Worm (Caenorhabditis elegans): ENCODE measurements around the gene Y17D7B.4.
A peak's percentile ranks its signal among the peaks of the same experiment; 100 is the strongest.
"Not testable (repeated sequence)": the region's sequence is repeated elsewhere in the genome, so short reads cannot be mapped to it uniquely, and the experiment has no call there.

Gene Y17D7B.4

DNA sequence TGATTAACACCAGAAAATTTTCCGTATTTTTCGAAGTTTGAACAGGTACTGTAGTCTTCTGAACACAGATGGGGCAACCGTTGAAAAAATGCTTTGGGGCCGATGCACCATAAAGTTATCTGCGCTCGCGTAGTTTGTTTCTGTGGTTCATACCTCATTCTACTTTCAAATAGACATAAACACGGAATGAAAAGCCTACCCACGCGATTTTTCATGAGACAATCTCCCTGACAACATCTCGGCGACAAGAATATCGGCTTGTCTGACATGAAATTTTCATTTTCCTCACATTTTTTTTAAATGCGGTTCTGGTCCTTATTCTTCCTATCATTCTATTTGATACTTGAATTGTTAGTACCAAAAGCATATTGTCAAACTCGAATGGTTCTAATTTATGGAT is 3.7 kb downstream of the Y17D7B.4 start, which contains the start of gene clec-257:
TSS of gene clec-257 (plus strand) at position 301 of the 400 bp plus-strand sequence.
- TF ChIP-seq nhr-76 (tag; optimal IDR thresholded peaks at IDR 0.05), result no peak
- TF ChIP-seq dve-1 (tag; optimal IDR thresholded peaks at IDR 0.05; ENCODE audit: insufficient read depth), result no peak
- no peak for TF ChIP-seq cey-2 (tag; optimal IDR thresholded peaks at IDR 0.05; ENCODE audit: borderline replicate concordance, insufficient read depth)
- TF ChIP-seq gei-8 (GFP tag; optimal IDR thresholded peaks at IDR 0.05), result no peak
- TF ChIP-seq nhr-42 (GFP tag; IDR thresholded peaks at IDR 0.05), result no peak
- TF ChIP-seq Y48G9A.11 (GFP tag; IDR thresholded peaks at IDR 0.05), result no peak
- TF ChIP-seq T20F7.1 (GFP tag; optimal IDR thresholded peaks at IDR 0.05), result no peak
- TF ChIP-seq hlh-11 (tag; optimal IDR thresholded peaks at IDR 0.05), result no peak
- no peak for TF ChIP-seq T26A8.4 (GFP tag; IDR thresholded peaks at IDR 0.05)
- no peak for TF ChIP-seq nhr-41 (GFP tag; IDR thresholded peaks at IDR 0.05)
- no peak for TF ChIP-seq lin-13 (GFP tag; optimal IDR thresholded peaks at IDR 0.05)
- no peak for TF ChIP-seq egl-43 (GFP tag; IDR thresholded peaks at IDR 0.05)
- TF ChIP-seq ceh-44 (GFP tag; IDR thresholded peaks at IDR 0.05), result no peak
- TF ChIP-seq unc-130 (GFP tag; optimal IDR thresholded peaks at IDR 0.05), result no peak
- no peak for TF ChIP-seq lsy-2 (tag; optimal IDR thresholded peaks at IDR 0.05)
- no peak for TF ChIP-seq nhr-28 (tag; optimal IDR thresholded peaks at IDR 0.05)

DNA sequence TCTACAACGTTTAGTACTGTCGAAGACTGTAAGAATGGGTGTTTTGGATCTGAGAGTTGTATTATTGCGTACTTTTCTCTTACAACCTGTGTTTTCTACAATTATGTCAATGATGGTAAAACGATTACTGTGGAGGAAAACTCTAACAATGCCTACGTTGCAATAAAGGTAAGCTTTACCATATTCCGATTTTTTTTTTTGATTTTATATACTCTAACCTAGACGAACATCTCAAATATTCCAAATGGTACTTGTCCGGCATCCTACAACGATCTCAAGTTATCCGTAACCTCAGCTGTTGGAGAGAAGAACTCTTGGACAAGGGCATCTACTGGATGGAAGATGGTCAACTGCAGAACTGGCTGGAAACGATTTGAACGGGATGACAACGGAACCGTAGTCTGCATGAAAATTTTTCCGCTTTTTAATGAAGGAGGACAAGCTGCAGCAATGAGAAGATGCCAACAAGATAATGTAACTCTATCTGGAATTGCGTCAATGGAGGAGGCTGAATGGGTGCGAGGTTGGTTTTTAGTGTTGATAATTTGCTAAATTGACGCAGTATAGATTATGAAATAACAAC is 4.6 kb downstream of the Y17D7B.4 start:
- no peak for TF ChIP-seq zip-11 (GFP tag; IDR thresholded peaks at IDR 0.05)
- TF ChIP-seq unc-62 (GFP tag; optimal IDR thresholded peaks at IDR 0.05 in 1 of 2), result peak in 1 of 2 experiments; percentile 90
- no peak for TF ChIP-seq unc-62 (tag; optimal IDR thresholded peaks at IDR 0.05)
- peak; percentile 91 for TF ChIP-seq aha-1 (tag)

ce11 chrV:18771390-18771789 is 5.1 kb downstream of the Y17D7B.4 start, which contains the start of gene clec-256:
clec-256 (plus strand) TSS chrV:18771690.
- TF ChIP-seq nhr-11 (tag; optimal IDR thresholded peaks at IDR 0.05), result no peak

ce11 chrV:18770623-18771022 is 5.9 kb downstream of the Y17D7B.4 start, which contains the start of gene clec-255:
clec-255 (minus strand) TSS chrV:18770723.
- TF ChIP-seq aha-1 (tag), result peak; percentile 3
- no peak for TF ChIP-seq dpl-1 (GFP tag; optimal IDR thresholded peaks at IDR 0.05)

DNA sequence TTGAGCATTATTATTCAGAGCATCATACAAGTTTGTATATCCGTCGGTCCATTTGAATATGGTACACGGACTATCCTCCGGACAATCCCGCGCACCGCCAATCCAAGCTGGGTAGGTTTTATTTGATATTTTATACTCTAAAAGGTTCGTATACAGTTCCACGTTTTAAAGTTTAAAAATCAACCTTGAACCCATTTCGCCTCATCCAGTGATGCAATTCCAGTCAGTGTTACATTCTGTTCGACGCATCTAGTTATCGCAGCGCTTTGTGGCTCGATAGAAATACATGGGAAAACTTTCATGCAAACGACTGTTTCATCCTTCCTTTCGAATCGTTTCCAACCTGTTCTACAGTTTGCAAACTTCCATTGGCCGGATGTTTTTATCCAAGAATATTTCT is 6.6 kb downstream of the Y17D7B.4 start:
- peak in 1 of 2 experiments; percentile 93 for TF ChIP-seq unc-62 (GFP tag; optimal IDR thresholded peaks at IDR 0.05 in 1 of 2)
- TF ChIP-seq unc-62 (tag; optimal IDR thresholded peaks at IDR 0.05), result no peak
- TF ChIP-seq ceh-28 (tag; optimal IDR thresholded peaks at IDR 0.05), result no peak
- TF ChIP-seq hif-1 (tag; optimal IDR thresholded peaks at IDR 0.05), result no peak
- TF ChIP-seq nhr-48 (tag; optimal IDR thresholded peaks at IDR 0.05), result no peak
- TF ChIP-seq lir-3 (tag; optimal IDR thresholded peaks at IDR 0.05), result no peak
- no peak for TF ChIP-seq nhr-28 (tag; optimal IDR thresholded peaks at IDR 0.05)

DNA sequence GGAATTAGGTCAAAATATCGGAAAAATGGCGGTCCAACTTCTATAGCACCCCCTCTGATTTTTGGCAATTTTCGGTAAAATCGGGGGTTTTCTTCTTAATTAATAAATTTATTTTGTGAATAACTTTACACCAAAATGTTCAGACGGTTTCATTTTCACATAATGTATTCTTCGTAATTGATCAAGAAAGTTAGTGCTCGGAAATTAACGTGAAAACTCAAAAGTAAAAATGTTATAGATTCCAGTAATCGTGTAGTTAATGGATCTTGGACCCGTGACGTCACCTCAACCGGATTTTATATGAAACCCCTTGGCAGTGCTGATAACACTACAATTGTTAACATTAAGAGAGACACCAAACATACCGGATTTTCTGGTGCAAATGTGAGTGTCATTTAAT is 14.4 kb downstream of the Y17D7B.4 start, which contains the start of gene F11D11.22:
TSS of gene F11D11.22 (plus strand) at position 301 of the 400 bp plus-strand sequence.
- not testable (repeated sequence) for TF ChIP-seq F26F4.8 (GFP tag; conservative IDR thresholded peaks at IDR 0.05); nhr-28 (tag; optimal IDR thresholded peaks at IDR 0.05); cey-2 (tag; optimal IDR thresholded peaks at IDR 0.05; ENCODE audit: borderline replicate concordance, insufficient read depth)

ce11 chrV:18761078-18761477 is 15.4 kb downstream of the Y17D7B.4 start, which contains the start of gene F11D11.4:
F11D11.4 (plus strand) TSS chrV:18761378.
- TF ChIP-seq R02D3.7 (tag; optimal IDR thresholded peaks at IDR 0.05), result no peak
- no peak for TF ChIP-seq nhr-11 (tag; optimal IDR thresholded peaks at IDR 0.05)
- TF ChIP-seq snpc-1.2 (GFP tag; IDR thresholded peaks at IDR 0.05), result no peak
- TF ChIP-seq unc-62 (GFP tag; optimal IDR thresholded peaks at IDR 0.05 in 1 of 2), result no peak
- TF ChIP-seq unc-62 (tag; optimal IDR thresholded peaks at IDR 0.05), result no peak
- TF ChIP-seq ces-1 (GFP tag; optimal IDR thresholded peaks at IDR 0.05), result no peak
- TF ChIP-seq mxl-2 (GFP tag; conservative IDR thresholded peaks at IDR 0.05), result no peak
- no peak for TF ChIP-seq snpc-4 (tag; optimal IDR thresholded peaks at IDR 0.05)
- no peak for TF ChIP-seq zip-11 (GFP tag; IDR thresholded peaks at IDR 0.05)
- no peak for TF ChIP-seq ztf-7 (tag; optimal IDR thresholded peaks at IDR 0.05)
- no peak for TF ChIP-seq zfp-3 (GFP tag; conservative IDR thresholded peaks at IDR 0.05)
- no peak for TF ChIP-seq ceh-44 (GFP tag; IDR thresholded peaks at IDR 0.05)
- TF ChIP-seq duxl-1 (tag; optimal IDR thresholded peaks at IDR 0.05; ENCODE audit: poor library complexity), result no peak
- no peak for TF ChIP-seq lin-1 (GFP tag; IDR thresholded peaks at IDR 0.05)
- no peak for TF ChIP-seq dve-1 (tag; optimal IDR thresholded peaks at IDR 0.05; ENCODE audit: insufficient read depth)
- no peak for TF ChIP-seq hmg-1.1 (GFP tag; IDR thresholded peaks at IDR 0.05)
- no peak for TF ChIP-seq set-16 (GFP tag; IDR thresholded peaks at IDR 0.05)

Data from whole organism, L4 larva.